Fruit fly (Drosophila melanogaster): ENCODE measurements around the gene CG3437.

DNA sequence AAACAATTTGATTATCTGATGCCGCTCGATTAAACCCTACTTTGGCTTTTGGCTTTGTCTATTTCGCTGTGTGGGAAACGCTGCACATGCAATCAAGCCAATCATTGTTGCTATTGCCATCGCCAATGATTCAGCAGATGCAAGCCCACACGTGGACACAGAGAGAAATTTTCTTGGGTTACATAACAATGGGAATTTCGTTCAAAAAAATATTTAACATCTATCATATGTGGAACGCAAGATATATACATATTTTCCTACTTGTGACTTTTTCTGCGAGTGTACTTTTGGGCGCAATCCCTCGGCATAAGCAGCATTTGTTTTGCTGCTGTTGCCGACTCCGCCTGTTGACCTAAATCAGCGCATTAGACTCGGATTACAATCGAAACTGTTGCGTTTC, 38.1 kb downstream of the CG3437 start:
- no peak for TF ChIP-seq Ets21C (GFP tag; optimal IDR thresholded peaks at IDR 0.05)
- peak; percentile 61 for TF ChIP-seq Lpt (GFP tag; optimal IDR thresholded peaks at IDR 0.05)
- TF ChIP-seq spab (GFP tag; optimal IDR thresholded peaks at IDR 0.05) = no peak
- TF ChIP-seq Eip78C (GFP tag) = peak; percentile 87
- TF ChIP-seq lz (GFP tag; optimal IDR thresholded peaks at IDR 0.05) = no peak
- no peak for TF ChIP-seq dac (GFP tag; optimal IDR thresholded peaks at IDR 0.05)
- peak; percentile 22 for TF ChIP-seq fd59A (GFP tag; optimal IDR thresholded peaks at IDR 0.05)
- peak; percentile 64 for TF ChIP-seq Hr39 (GFP tag; optimal IDR thresholded peaks at IDR 0.05)
- no peak for TF ChIP-seq CG1621 (tag; optimal IDR thresholded peaks at IDR 0.05)
- no peak for TF ChIP-seq dsx (GFP tag; optimal IDR thresholded peaks at IDR 0.05; ENCODE audit: poor library complexity, severe bottlenecking)
- peak; percentile 65 for TF ChIP-seq CG11294 (GFP tag; IDR thresholded peaks at IDR 0.05)
- peak; percentile 15 for TF ChIP-seq CG3032 (tag; optimal IDR thresholded peaks at IDR 0.05)
- no peak for TF ChIP-seq CG16779 (tag; optimal IDR thresholded peaks at IDR 0.05)
- no peak for TF ChIP-seq Blimp-1 (GFP tag; optimal IDR thresholded peaks at IDR 0.05)

Data from whole organism, prepupa.